Fruit fly (Drosophila melanogaster) whole organism, embryonic: Measurements from ENCODE around the gene CG14982.

Experiments used
- Bgb ChIP-seq: fragments of 200-800 bp; sonication (Bioruptor generic); IDR thresholded peaks from 2 replicates; pipeline ENCODE4 v1.3.6; 2022; ENCODE audit warnings: missing biosample characterization, missing genetic modification characterization; ENCODE audit not compliant: partially characterized antibody
- CG10543 ChIP-seq: fragments of 200-800 bp; sonication (Bioruptor generic); optimal IDR thresholded peaks from 3 replicates; lab custom pipeline; 2017; ENCODE audit warnings: missing biosample characterization, mild to moderate bottlenecking, missing genetic modification characterization, moderate library complexity
- CG11085 ChIP-seq: fragments of 200-800 bp; sonication (Bioruptor generic); IDR thresholded peaks from 2 replicates; pipeline ENCODE4 v1.3.6; 2022; ENCODE audit warnings: missing biosample characterization, missing genetic modification characterization
- CG11696 ChIP-seq: fragments of 200-800 bp; sonication (Bioruptor generic); IDR thresholded peaks from 2 replicates; pipeline ENCODE4 v1.3.6; 2022; ENCODE audit warnings: missing biosample characterization, missing genetic modification characterization
- CG15073 ChIP-seq: fragments of 200-800 bp; sonication (Bioruptor generic); optimal IDR thresholded peaks from 2 replicates; lab custom pipeline; 2016; ENCODE audit warnings: missing biosample characterization, missing genetic modification characterization
- CG15269 ChIP-seq: fragments of 200-800 bp; sonication (Bioruptor generic); optimal IDR thresholded peaks from 2 replicates; lab custom pipeline; 2018; ENCODE audit warnings: missing biosample characterization, mild to moderate bottlenecking, missing genetic modification characterization, moderate library complexity
- CG15514 ChIP-seq: fragments of 200-800 bp; sonication (Bioruptor generic); optimal IDR thresholded peaks from 3 replicates; lab custom pipeline; 2017; ENCODE audit warnings: missing biosample characterization, missing genetic modification characterization, mild to moderate bottlenecking, moderate library complexity, missing genetic modification reagents
- CG17612 ChIP-seq: fragments of 200-800 bp; sonication (Bioruptor generic); IDR thresholded peaks from 2 replicates; pipeline ENCODE4 v1.3.6; 2022; ENCODE audit warnings: missing biosample characterization, missing genetic modification characterization
- CG17829 ChIP-seq: fragments of 200-800 bp; optimal IDR thresholded peaks from 2 replicates; lab custom pipeline; 2019; ENCODE audit warnings: missing biosample characterization, mild to moderate bottlenecking, missing genetic modification characterization, moderate library complexity
- CG18619 ChIP-seq: fragments of 200-800 bp; sonication (Bioruptor generic); optimal IDR thresholded peaks from 3 replicates; lab custom pipeline; 2017; ENCODE audit warnings: missing biosample characterization, mild to moderate bottlenecking, missing genetic modification characterization
- CG2116 ChIP-seq: fragments of 200-800 bp; sonication (Bioruptor generic); optimal IDR thresholded peaks from 3 replicates; lab custom pipeline; 2018; ENCODE audit warnings: missing biosample characterization, mild to moderate bottlenecking, missing genetic modification characterization
- CG34376 ChIP-seq: fragments of 200-800 bp; sonication (Bioruptor generic); optimal IDR thresholded peaks from 2 replicates; lab custom pipeline; 2018; ENCODE audit warnings: missing biosample characterization, mild to moderate bottlenecking, missing genetic modification characterization
- CG5953 ChIP-seq: fragments of 200-800 bp; sonication (Bioruptor generic); IDR thresholded peaks from 2 replicates; pipeline ENCODE4 v1.3.6; 2022; ENCODE audit warnings: missing biosample characterization, missing genetic modification characterization
- CG8478 ChIP-seq: fragments of >200 bp; optimal IDR thresholded peaks from 2 replicates; lab custom pipeline; 2018
- CG8765 ChIP-seq: fragments of 200-800 bp; sonication (Bioruptor generic); IDR thresholded peaks from 2 replicates; pipeline ENCODE4 v1.3.6; 2022; ENCODE audit warnings: missing biosample characterization, missing genetic modification characterization
- CG8944 ChIP-seq: fragments of 200-800 bp; sonication (Bioruptor generic); optimal IDR thresholded peaks from 3 replicates; lab custom pipeline; 2016; ENCODE audit warnings: missing biosample characterization, missing genetic modification characterization
- CG9727 ChIP-seq: fragments of 200-800 bp; sonication (Bioruptor generic); optimal IDR thresholded peaks from 3 replicates; lab custom pipeline; 2017; ENCODE audit warnings: missing biosample characterization, mild to moderate bottlenecking, missing genetic modification characterization
- Chrac-16 ChIP-seq: fragments of 200-800 bp; sonication (Bioruptor generic); optimal IDR thresholded peaks from 3 replicates; lab custom pipeline; 2016; ENCODE audit warnings: missing biosample characterization, missing genetic modification characterization
- D19A ChIP-seq: fragments of 200-800 bp; optimal IDR thresholded peaks from 3 replicates; lab custom pipeline; 2019; ENCODE audit warnings: missing biosample characterization, mild to moderate bottlenecking, missing genetic modification characterization, moderate library complexity
- Dbx ChIP-seq: fragments of 200-800 bp; sonication (Bioruptor generic); IDR thresholded peaks from 3 replicates; pipeline ENCODE4 v1.3.6; 2022; ENCODE audit warnings: missing biosample characterization, missing genetic modification characterization
- Dll ChIP-seq: fragments of 200-800 bp; sonication (Bioruptor generic); IDR thresholded peaks from 4 replicates; pipeline ENCODE4 v1.3.6; 2022; ENCODE audit warnings: missing biosample characterization, missing genetic modification characterization; ENCODE audit not compliant: partially characterized antibody
- E2f1 ChIP-seq: fragments of 200-800 bp; sonication (Bioruptor generic); IDR thresholded peaks from 2 replicates; pipeline ENCODE4 v1.3.6; 2022; ENCODE audit warnings: missing biosample characterization, missing genetic modification characterization
- Hey ChIP-seq: fragments of 200-800 bp; sonication (Bioruptor generic); optimal IDR thresholded peaks from 3 replicates; lab custom pipeline; 2018; ENCODE audit warnings: missing biosample characterization, mild to moderate bottlenecking, missing genetic modification characterization
- Hr51 ChIP-seq, 2 experiments: fragments of 200-800 bp; sonication (Bioruptor generic); optimal IDR thresholded peaks; 2 replicates in 1 of 2; 3 replicates in 1 of 2; lab custom pipeline; 2016 to 2018; ENCODE audit warnings: missing biosample characterization in 2 of 2, missing genetic modification characterization in 2 of 2, mild to moderate bottlenecking in 1 of 2, moderate library complexity in 1 of 2
- Mad ChIP-seq: fragments of 200-800 bp; sonication (Bioruptor generic); optimal IDR thresholded peaks from 2 replicates; lab custom pipeline; 2016; ENCODE audit warnings: missing biosample characterization, missing genetic modification characterization
- Optix ChIP-seq: fragments of 200-800 bp; sonication (Bioruptor generic); IDR thresholded peaks from 3 replicates; pipeline ENCODE4 v1.3.6; 2022; ENCODE audit warnings: missing biosample characterization, missing genetic modification characterization
- Ssrp ChIP-seq: fragments of 200-800 bp; sonication (Bioruptor generic); optimal IDR thresholded peaks from 2 replicates; lab custom pipeline; 2018; ENCODE audit warnings: missing biosample characterization, mild to moderate bottlenecking, missing genetic modification characterization, moderate library complexity
- YL-1 ChIP-seq: fragments of 200-800 bp; sonication (Bioruptor generic); optimal IDR thresholded peaks from 3 replicates; lab custom pipeline; 2017; ENCODE audit warnings: missing biosample characterization, mild to moderate bottlenecking, missing genetic modification characterization
- abd-A ChIP-seq: fragments of 200-800 bp; sonication (Bioruptor generic); optimal IDR thresholded peaks from 3 replicates; lab custom pipeline; 2019; ENCODE audit warnings: missing biosample characterization, mild to moderate bottlenecking, missing genetic modification characterization, moderate library complexity
- ac ChIP-seq: fragments of 200-800 bp; sonication (Bioruptor generic); optimal IDR thresholded peaks from 3 replicates; lab custom pipeline; 2017; ENCODE audit warnings: missing biosample characterization, mild to moderate bottlenecking, missing genetic modification characterization
- al ChIP-seq: fragments of 200-800 bp; sonication (Bioruptor generic); IDR thresholded peaks from 2 replicates; pipeline ENCODE4 v1.3.6; 2022; ENCODE audit warnings: missing biosample characterization, missing genetic modification characterization
- amos ChIP-seq: fragments of 200-800 bp; sonication (Bioruptor generic); IDR thresholded peaks from 2 replicates; pipeline ENCODE4 v1.3.6; 2022; ENCODE audit warnings: missing biosample characterization, missing genetic modification characterization; ENCODE audit not compliant: partially characterized antibody
- ara ChIP-seq: fragments of 200-800 bp; sonication (Bioruptor generic); IDR thresholded peaks from 2 replicates; pipeline ENCODE4 v1.3.6; 2022; ENCODE audit warnings: missing biosample characterization, missing genetic modification characterization
- bbx ChIP-seq: fragments of 200-800 bp; sonication (Bioruptor generic); IDR thresholded peaks from 2 replicates; pipeline ENCODE4 v1.3.6; 2022; ENCODE audit warnings: missing biosample characterization, missing genetic modification characterization; ENCODE audit not compliant: partially characterized antibody
- fd96Cb ChIP-seq: fragments of 200-800 bp; sonication (Bioruptor generic); optimal IDR thresholded peaks from 2 replicates; lab custom pipeline; 2018; ENCODE audit warnings: missing biosample characterization, mild to moderate bottlenecking, missing genetic modification characterization, moderate library complexity
- ftz-f1 ChIP-seq: fragments of 200-800 bp; sonication (Bioruptor generic); optimal IDR thresholded peaks from 2 replicates; lab custom pipeline; 2016; ENCODE audit warnings: missing biosample characterization, missing genetic modification characterization
- gem ChIP-seq: fragments of 200-800 bp; sonication (Bioruptor generic); optimal IDR thresholded peaks from 2 replicates; lab custom pipeline; 2019; ENCODE audit warnings: missing biosample characterization, mild to moderate bottlenecking, missing genetic modification characterization, moderate library complexity
- gro ChIP-seq: fragments of 200-800 bp; sonication (Bioruptor generic); optimal IDR thresholded peaks from 2 replicates; lab custom pipeline; 2016; ENCODE audit warnings: missing biosample characterization, missing genetic modification characterization
- gt ChIP-seq: fragments of 200-800 bp; sonication (Bioruptor generic); IDR thresholded peaks from 2 replicates; pipeline ENCODE4 v1.3.6; 2022; ENCODE audit warnings: missing biosample characterization, missing genetic modification characterization
- hb ChIP-seq: fragments of 200-800 bp; sonication (Bioruptor generic); IDR thresholded peaks from 3 replicates; pipeline ENCODE4 v1.3.6; 2022; ENCODE audit warnings: missing biosample characterization, missing genetic modification characterization; ENCODE audit not compliant: partially characterized antibody
- lab ChIP-seq: fragments of 200-800 bp; sonication (Bioruptor generic); optimal IDR thresholded peaks from 3 replicates; lab custom pipeline; 2017; ENCODE audit warnings: missing biosample characterization, missing genetic modification characterization, mild to moderate bottlenecking, moderate library complexity, missing genetic modification reagents
- lbe ChIP-seq: fragments of 200-800 bp; sonication (Bioruptor generic); optimal IDR thresholded peaks from 2 replicates; lab custom pipeline; 2016; ENCODE audit warnings: missing biosample characterization, mild to moderate bottlenecking, missing genetic modification characterization
- pho ChIP-seq: fragments of 200-800 bp; sonication (Bioruptor generic); optimal IDR thresholded peaks from 2 replicates; lab custom pipeline; 2016; ENCODE audit warnings: missing biosample characterization, missing genetic modification characterization
- sob ChIP-seq: fragments of 200-800 bp; sonication (Bioruptor generic); IDR thresholded peaks from 2 replicates; pipeline ENCODE4 v1.3.6; 2022; ENCODE audit warnings: missing biosample characterization, missing genetic modification characterization
- sr ChIP-seq: fragments of 200-800 bp; sonication (Bioruptor generic); IDR thresholded peaks from 3 replicates; pipeline ENCODE4 v1.3.6; 2022; ENCODE audit warnings: missing biosample characterization, missing genetic modification characterization
- tna ChIP-seq: fragments of 200-800 bp; sonication (Bioruptor generic); IDR thresholded peaks from 2 replicates; pipeline ENCODE4 v1.3.6; 2022; ENCODE audit warnings: missing biosample characterization, missing genetic modification characterization; ENCODE audit not compliant: partially characterized antibody
- vfl ChIP-seq: fragments of 200-800 bp; sonication (Bioruptor generic); optimal IDR thresholded peaks from 2 replicates; lab custom pipeline; 2016; ENCODE audit warnings: missing biosample characterization, missing genetic modification characterization
- vnd ChIP-seq: fragments of 200-800 bp; sonication (Bioruptor generic); IDR thresholded peaks from 3 replicates; pipeline ENCODE4 v1.3.6; 2022; ENCODE audit warnings: missing biosample characterization, missing genetic modification characterization; ENCODE audit not compliant: partially characterized antibody
- zf30C ChIP-seq: fragments of 200-800 bp; sonication (Bioruptor generic); optimal IDR thresholded peaks from 3 replicates; lab custom pipeline; 2018; ENCODE audit warnings: missing biosample characterization, mild to moderate bottlenecking, missing genetic modification characterization

Gene CG14982

dm6 chr3L:3928205-3928942 lies 14.1 kb upstream of the CG14982 start (continued):
- TF ChIP-seq tna (GFP tag; lab: Robert Waterston, UW) (no peak), Chrac-16 (GFP tag; lab: Kevin White, UChicago) (peak; percentile 79), ftz-f1 (no peak), Dll (GFP tag; lab: Robert Waterston, UW) (no peak), CG5953 (peak; percentile 66; the same call in 1 of the 2 replicates), vfl (GFP tag; lab: Kevin White, UChicago) (peak; percentile 39), CG34376 (GFP tag; lab: Kevin White, UChicago) (peak; percentile 85), CG15269 (tag; lab: Kevin White, UChicago) (peak; percentile 93), fd96Cb (tag; lab: Kevin White, UChicago) (peak; percentile 65), D19A (tag; lab: Kevin White, UChicago) (peak; percentile 62), abd-A (tag; lab: Kevin White, UChicago) (peak; percentile 16), YL-1 (GFP tag; lab: Kevin White, UChicago) (peak; percentile 5), pho (peak; percentile 94), gem (tag; lab: Kevin White, UChicago) (peak; percentile 87), ara (GFP tag; lab: Robert Waterston, UW) (peak; percentile 62; the same call in 1 of the 2 replicates), sr (GFP tag; lab: Robert Waterston, UW) (0 out of 3 replicates have a peak, but pooled peaks have one; percentile 31), Hr51 (GFP tag; optimal IDR thresholded peaks at IDR 0.05; lab: Kevin White, UChicago) (peak; percentile 76 to 86), bbx (GFP tag; lab: Robert Waterston, UW) (no peak), amos (GFP tag; lab: Robert Waterston, UW) (no peak), Dbx (GFP tag; lab: Robert Waterston, UW) (peak; percentile 95), CG11696 (peak; percentile 55), CG10543 (GFP tag; lab: Kevin White, UChicago) (peak; percentile 88), CG15073 (GFP tag; lab: Kevin White, UChicago) (no peak), Mad (peak; percentile 53), Ssrp (tag; lab: Kevin White, UChicago) (peak; percentile 76), lab (GFP tag; lab: Kevin White, UChicago) (peak; percentile 95), CG17612 (GFP tag; lab: Robert Waterston, UW) (peak; percentile 71; the same call in 1 of the 2 replicates), CG8944 (GFP tag; lab: Kevin White, UChicago) (peak; percentile 86), gt (GFP tag; lab: Robert Waterston, UW) (peak; percentile 56), vnd (GFP tag; lab: Robert Waterston, UW) (no peak), CG8478 (lab: Kevin White, UChicago) (no peak), ac (GFP tag; lab: Kevin White, UChicago) (no peak), Optix (peak; percentile 77; the same call in 2 of the 3 replicates), Bgb (GFP tag; lab: Robert Waterston, UW) (no peak), CG8765 (peak; percentile 51; the same call in 1 of the 2 replicates), Hey (tag; lab: Kevin White, UChicago) (peak; percentile 78), CG9727 (GFP tag; lab: Kevin White, UChicago) (peak; percentile 88), CG15514 (GFP tag; lab: Kevin White, UChicago) (peak; percentile 83), CG18619 (GFP tag; lab: Kevin White, UChicago) (peak; percentile 89), gro (peak; percentile 93), lbe (GFP tag; lab: Kevin White, UChicago) (peak; percentile 87), CG17829 (tag; lab: Kevin White, UChicago) (no peak), CG2116 (GFP tag; lab: Kevin White, UChicago) (peak; percentile 45), al (GFP tag; lab: Robert Waterston, UW) (peak; percentile 84), E2f1 (GFP tag; lab: Robert Waterston, UW) (peak; percentile 75), CG11085 (peak; percentile 81), sob (GFP tag; lab: Robert Waterston, UW) (peak; percentile 93), zf30C (peak; percentile 80), hb (GFP tag; lab: Robert Waterston, UW) (no peak)
